Fruit fly (Drosophila melanogaster) whole organism, wandering third instar larva: ENCODE data around the gene Tektin-C.

ENCODE experiments used
- Abd-B ChIP-seq: fragments of >200 bp; optimal IDR thresholded peaks from 2 replicates; lab custom pipeline; 2017; ENCODE audit warnings: missing biosample characterization, missing genetic modification characterization
- CG32264 ChIP-seq: fragments of 200-800 bp; sonication (Bioruptor generic); optimal IDR thresholded peaks from 2 replicates; lab custom pipeline; 2016; ENCODE audit warnings: missing biosample characterization, missing genetic modification characterization
- CG9705 ChIP-seq: fragments of 200-800 bp; sonication (Bioruptor generic); optimal IDR thresholded peaks from 2 replicates; lab custom pipeline; 2018; ENCODE audit warnings: missing biosample characterization, mild to moderate bottlenecking, missing genetic modification characterization
- CrebA ChIP-seq: fragments of 200-800 bp; sonication (Bioruptor generic); optimal IDR thresholded peaks from 2 replicates; lab custom pipeline; 2016; ENCODE audit warnings: missing biosample characterization, mild to moderate bottlenecking, missing genetic modification characterization, borderline replicate concordance
- Dfd ChIP-seq: fragments of >200 bp; optimal IDR thresholded peaks from 2 replicates; lab custom pipeline; 2017; ENCODE audit warnings: missing biosample characterization, missing genetic modification characterization
- Dif ChIP-seq: fragments of 200-275, 200-300 bp; sonication (Bioruptor generic); optimal IDR thresholded peaks from 2 replicates; lab custom pipeline; 2018; ENCODE audit warnings: missing biosample characterization, missing genetic modification characterization; ENCODE audit not compliant: partially characterized antibody
- GATAd ChIP-seq: sonication (Bioruptor generic); optimal IDR thresholded peaks from 2 replicates; lab custom pipeline; 2016; ENCODE audit warnings: missing biosample characterization, missing genetic modification characterization
- HLH106 ChIP-seq: fragments of 200-800 bp; optimal IDR thresholded peaks from 3 replicates; lab custom pipeline; 2019; ENCODE audit warnings: missing biosample characterization, mild to moderate bottlenecking, missing genetic modification characterization, moderate library complexity
- Hnf4 ChIP-seq: fragments of 200-800 bp; sonication (Bioruptor generic); optimal IDR thresholded peaks from 2 replicates; lab custom pipeline; 2016; ENCODE audit warnings: missing biosample characterization, mild to moderate bottlenecking, missing genetic modification characterization
- Hr78 ChIP-seq: fragments of >200 bp; optimal IDR thresholded peaks from 2 replicates; lab custom pipeline; 2017; ENCODE audit warnings: missing biosample characterization, missing genetic modification characterization
- Hr83 ChIP-seq: fragments of 200-300 bp; sonication (Bioruptor generic); optimal IDR thresholded peaks from 2 replicates; lab custom pipeline; 2016; ENCODE audit warnings: missing biosample characterization, mild to moderate bottlenecking, missing genetic modification characterization, moderate library complexity; ENCODE audit not compliant: poor library complexity, severe bottlenecking
- Jra ChIP-seq: sonication (Bioruptor generic); optimal IDR thresholded peaks from 2 replicates; lab custom pipeline; 2016; ENCODE audit warnings: missing biosample characterization, missing genetic modification characterization
- Mio ChIP-seq: sonication (Bioruptor generic); optimal IDR thresholded peaks from 2 replicates; lab custom pipeline; 2016; ENCODE audit warnings: missing biosample characterization, missing genetic modification characterization
- Myc ChIP-seq: fragments of >200 bp; optimal IDR thresholded peaks from 2 replicates; lab custom pipeline; 2017
- OdsH ChIP-seq: fragments of 200-800 bp; sonication (Bioruptor generic); optimal IDR thresholded peaks from 2 replicates; lab custom pipeline; 2016; ENCODE audit warnings: missing biosample characterization, mild to moderate bottlenecking, missing genetic modification characterization
- Sp1 ChIP-seq: fragments of 200-800 bp; sonication (Bioruptor generic); optimal IDR thresholded peaks from 3 replicates; lab custom pipeline; 2019; ENCODE audit warnings: missing biosample characterization, mild to moderate bottlenecking, missing genetic modification characterization, moderate library complexity
- Vsx2 ChIP-seq: fragments of 200-300, 225-300 bp; sonication (Bioruptor generic); optimal IDR thresholded peaks from 2 replicates; lab custom pipeline; 2018; ENCODE audit warnings: missing biosample characterization, missing genetic modification characterization; ENCODE audit not compliant: partially characterized antibody
- brk ChIP-seq: fragments of 200-800 bp; sonication (Bioruptor generic); optimal IDR thresholded peaks from 2 replicates; lab custom pipeline; 2016; ENCODE audit warnings: missing biosample characterization, mild to moderate bottlenecking, missing genetic modification characterization
- dl ChIP-seq, 2 experiments: fragments of 175-275, 200-275 bp in 1 of 2; fragments of 200-275 bp in 1 of 2; sonication (Bioruptor generic); optimal IDR thresholded peaks; lab custom pipeline; 2018; ENCODE audit warnings: mild to moderate bottlenecking in 2 of 2, missing biosample characterization in 2 of 2, missing genetic modification characterization in 2 of 2, moderate library complexity in 2 of 2; ENCODE audit not compliant: partially characterized antibody in 2 of 2, insufficient read depth in 1 of 2
- dmrt93B ChIP-seq: fragments of 200-800 bp; sonication (Bioruptor generic); optimal IDR thresholded peaks from 2 replicates; lab custom pipeline; 2018; ENCODE audit warnings: missing biosample characterization, mild to moderate bottlenecking, missing genetic modification characterization
- dsf ChIP-seq: sonication (Bioruptor generic); optimal IDR thresholded peaks from 2 replicates; lab custom pipeline; 2016; ENCODE audit warnings: missing biosample characterization, missing genetic modification characterization, borderline replicate concordance
- ey ChIP-seq: fragments of 200-800 bp; sonication (Bioruptor generic); optimal IDR thresholded peaks from 2 replicates; lab custom pipeline; 2016; ENCODE audit warnings: missing biosample characterization, missing genetic modification characterization
- foxo ChIP-seq, 2 experiments: fragments of 200-800 bp; sonication (Bioruptor generic); optimal IDR thresholded peaks; 2 replicates in 1 of 2; 3 replicates in 1 of 2; lab custom pipeline; 2016 to 2017; ENCODE audit warnings: missing biosample characterization in 2 of 2, missing genetic modification characterization in 2 of 2
- fru ChIP-seq: fragments of 200-800 bp; sonication (Bioruptor generic); optimal IDR thresholded peaks from 3 replicates; lab custom pipeline; 2016; ENCODE audit warnings: missing biosample characterization, mild to moderate bottlenecking, missing genetic modification characterization
- h ChIP-seq: fragments of 200-800 bp; sonication (Bioruptor generic); optimal IDR thresholded peaks from 3 replicates; lab custom pipeline; 2016; ENCODE audit warnings: missing biosample characterization, mild to moderate bottlenecking, missing genetic modification characterization
- jim ChIP-seq: fragments of 175-275, 200-325 bp; sonication (Bioruptor generic); optimal IDR thresholded peaks from 2 replicates; lab custom pipeline; 2016; ENCODE audit warnings: missing biosample characterization, mild to moderate bottlenecking, missing genetic modification characterization
- lola ChIP-seq: fragments of >200 bp; optimal IDR thresholded peaks from 2 replicates; lab custom pipeline; 2017; ENCODE audit warnings: missing biosample characterization, missing genetic modification characterization
- pan ChIP-seq: fragments of >200 bp; optimal IDR thresholded peaks from 2 replicates; lab custom pipeline; 2017
- psq ChIP-seq: fragments of 200-800 bp; sonication (Bioruptor generic); optimal IDR thresholded peaks from 3 replicates; lab custom pipeline; 2017; ENCODE audit warnings: missing biosample characterization, mild to moderate bottlenecking, missing genetic modification characterization, moderate library complexity
- rgr ChIP-seq: fragments of 200-800 bp; sonication (Bioruptor generic); optimal IDR thresholded peaks from 3 replicates; lab custom pipeline; 2016; ENCODE audit warnings: missing biosample characterization, mild to moderate bottlenecking, missing genetic modification characterization
- sage ChIP-seq: fragments of 200-800 bp; sonication (Bioruptor generic); optimal IDR thresholded peaks from 2 replicates; lab custom pipeline; 2016; ENCODE audit warnings: missing biosample characterization, mild to moderate bottlenecking, missing genetic modification characterization
- sv ChIP-seq: fragments of 200-800 bp; sonication (Bioruptor generic); optimal IDR thresholded peaks from 3 replicates; lab custom pipeline; 2016; ENCODE audit warnings: missing biosample characterization, missing genetic modification characterization
- tai ChIP-seq: sonication (Bioruptor generic); optimal IDR thresholded peaks from 2 replicates; lab custom pipeline; 2016; ENCODE audit warnings: missing biosample characterization, missing genetic modification characterization
- usp ChIP-seq: fragments of >200 bp; optimal IDR thresholded peaks from 2 replicates; lab custom pipeline; 2017; ENCODE audit warnings: missing biosample characterization, missing genetic modification characterization
- woc ChIP-seq: sonication (Bioruptor generic); optimal IDR thresholded peaks from 2 replicates; lab custom pipeline; 2016; ENCODE audit warnings: missing biosample characterization, mild to moderate bottlenecking, missing genetic modification characterization

Tektin-C gene

dm6 chr3L:5820793-5821192 lies 24.4 kb upstream of the Tektin-C start:
- TF ChIP-seq jim (GFP tag; lab: Kevin White, UChicago) (no peak), Sp1 (GFP tag; lab: Kevin White, UChicago) (no peak), Hnf4 (GFP tag; lab: Kevin White, UChicago) (no peak), Hr83 (GFP tag; lab: Kevin White, UChicago) (no peak), Abd-B (GFP tag; lab: Kevin White, UChicago) (no peak), HLH106 (tag; lab: Kevin White, UChicago) (no peak)

- peak; percentile 15 for TF ChIP-seq ey (GFP tag; lab: Kevin White, UChicago)
- TF ChIP-seq rgr (GFP tag; lab: Kevin White, UChicago), result peak; percentile 45
- peak; percentile 8 for TF ChIP-seq h
- no peak for TF ChIP-seq sage (GFP tag; lab: Kevin White, UChicago)
- peak; percentile 7 for TF ChIP-seq fru (GFP tag; lab: Kevin White, UChicago)
- TF ChIP-seq Sp1 (GFP tag; lab: Kevin White, UChicago), result peak; percentile 10
- peak in 1 of 2 experiments; percentile 35 for TF ChIP-seq foxo (GFP tag; optimal IDR thresholded peaks at IDR 0.05; lab: Kevin White, UChicago)
- no peak for TF ChIP-seq Mio (GFP tag; lab: Kevin White, UChicago)
Measured at dm6 chr3L:5820039-5820438, 23.7 kb upstream of the Tektin-C start.

dm6 chr3L:5819310-5819709 lies 23.0 kb upstream of the Tektin-C start:
- TF ChIP-seq HLH106 (tag; lab: Kevin White, UChicago) (peak; percentile 72), dmrt93B (peak; percentile 38), CG32264 (GFP tag; lab: Kevin White, UChicago) (peak; percentile 24), dsf (GFP tag; lab: Kevin White, UChicago) (no peak), OdsH (GFP tag; lab: Kevin White, UChicago) (peak; percentile 59), Hnf4 (GFP tag; lab: Kevin White, UChicago) (peak; percentile 16), Myc (lab: Kevin White, UChicago) (no peak), Sp1 (GFP tag; lab: Kevin White, UChicago) (peak; percentile 29), CrebA (no peak), ey (GFP tag; lab: Kevin White, UChicago) (peak; percentile 51), fru (GFP tag; lab: Kevin White, UChicago) (peak; percentile 28), Jra (GFP tag; lab: Kevin White, UChicago) (no peak), sv (GFP tag; lab: Kevin White, UChicago) (peak; percentile 18), rgr (GFP tag; lab: Kevin White, UChicago) (peak; percentile 61), h (peak; percentile 62), foxo (GFP tag; optimal IDR thresholded peaks at IDR 0.05; lab: Kevin White, UChicago) (peak in 1 of 2 experiments; percentile 63), usp (GFP tag; lab: Kevin White, UChicago) (no peak)

- TF ChIP-seq Myc (lab: Kevin White, UChicago) (no peak), jim (GFP tag; lab: Kevin White, UChicago) (no peak), brk (no peak), rgr (GFP tag; lab: Kevin White, UChicago) (no peak), ey (GFP tag; lab: Kevin White, UChicago) (no peak), dmrt93B (no peak), Abd-B (GFP tag; lab: Kevin White, UChicago) (no peak), CG9705 (no peak), HLH106 (tag; lab: Kevin White, UChicago) (no peak), sv (GFP tag; lab: Kevin White, UChicago) (no peak), OdsH (GFP tag; lab: Kevin White, UChicago) (no peak), pan (lab: Kevin White, UChicago) (no peak), Mio (GFP tag; lab: Kevin White, UChicago) (no peak), CG32264 (GFP tag; lab: Kevin White, UChicago) (no peak), Hr78 (no peak), dl (GFP tag; optimal IDR thresholded peaks at IDR 0.05; lab: Kevin White, UChicago; ENCODE audit: insufficient read depth in 1 of 2, partially characterized antibody in 2 of 2) (no peak), Hr83 (GFP tag; lab: Kevin White, UChicago) (no peak), Dfd (GFP tag; lab: Kevin White, UChicago) (no peak), tai (GFP tag; lab: Kevin White, UChicago) (no peak), foxo (GFP tag; optimal IDR thresholded peaks at IDR 0.05; lab: Kevin White, UChicago) (no peak)
Measured at dm6 chr3L:5817177-5817576, 20.8 kb upstream of the Tektin-C start.

- TF ChIP-seq Hnf4 (GFP tag; lab: Kevin White, UChicago), result no peak
- no peak for TF ChIP-seq Hr78
- no peak for TF ChIP-seq Dfd (GFP tag; lab: Kevin White, UChicago)
- TF ChIP-seq psq, result no peak
- TF ChIP-seq rgr (GFP tag; lab: Kevin White, UChicago), result no peak
- TF ChIP-seq GATAd (GFP tag; lab: Kevin White, UChicago), result no peak
- TF ChIP-seq Vsx2 (GFP tag; lab: Kevin White, UChicago), result no peak
- no peak for TF ChIP-seq woc (GFP tag; lab: Kevin White, UChicago)
- TF ChIP-seq Sp1 (GFP tag; lab: Kevin White, UChicago), result no peak
- no peak for TF ChIP-seq foxo (GFP tag; optimal IDR thresholded peaks at IDR 0.05; lab: Kevin White, UChicago)
- no peak for TF ChIP-seq tai (GFP tag; lab: Kevin White, UChicago)
- TF ChIP-seq Myc (lab: Kevin White, UChicago), result no peak
- no peak for TF ChIP-seq Dif (GFP tag; lab: Kevin White, UChicago)
- no peak for TF ChIP-seq lola (GFP tag; lab: Kevin White, UChicago)
- no peak for TF ChIP-seq CG9705
Measured at dm6 chr3L:5813016-5813415, 16.7 kb upstream of the Tektin-C start, which contains the start of gene mad2. Gene mad2 (minus strand): TSS chr3L:5813093.
